Worm (Caenorhabditis elegans) whole organism, midembryonic: ENCODE data around the gene T22B3.3.

Experiments
- T22C8.4 ChIP-seq: fragments of 200-800 bp; sonication (Bioruptor generic); IDR thresholded peaks from 2 replicates; pipeline ENCODE4 v1.3.6; 2022; ENCODE audit warnings: missing genetic modification characterization, missing compliant biosample characterization
- flt-1 ChIP-seq: fragments of 200-800 bp; sonication (Bioruptor generic); IDR thresholded peaks from 2 replicates; pipeline ENCODE4 v1.3.6; 2022; ENCODE audit warnings: missing genetic modification characterization, missing compliant biosample characterization
- klf-2 ChIP-seq: fragments of 200-800 bp; sonication (Bioruptor generic); conservative IDR thresholded peaks from 2 replicates; pipeline ENCODE4 v1.3.6; 2022; ENCODE audit warnings: missing genetic modification reagents, missing genetic modification characterization, missing compliant biosample characterization
- med-1 ChIP-seq: sonication (generic microtip); optimal IDR thresholded peaks from 2 replicates; lab custom pipeline; 2017; ENCODE audit warnings: missing genetic modification characterization, mild to moderate bottlenecking, missing compliant biosample characterization, antibody characterized with exemption, missing genetic modification reagents; ENCODE audit not compliant: insufficient read depth
- ref-1 ChIP-seq: fragments of 200-800 bp; sonication (Bioruptor generic); conservative IDR thresholded peaks from 2 replicates; pipeline ENCODE4 v1.3.6; 2022; ENCODE audit warnings: missing genetic modification reagents, missing genetic modification characterization, missing compliant biosample characterization
- tab-1 ChIP-seq: fragments of 200-800 bp; sonication (Bioruptor generic); IDR thresholded peaks from 2 replicates; pipeline ENCODE4 v1.3.6; 2022; ENCODE audit warnings: missing genetic modification characterization, missing compliant biosample characterization
- ztf-29 ChIP-seq: fragments of 200-800 bp; sonication (Bioruptor generic); IDR thresholded peaks from 2 replicates; pipeline ENCODE4 v1.3.6; 2022; ENCODE audit warnings: missing genetic modification reagents, missing genetic modification characterization, missing compliant biosample characterization

DNA sequence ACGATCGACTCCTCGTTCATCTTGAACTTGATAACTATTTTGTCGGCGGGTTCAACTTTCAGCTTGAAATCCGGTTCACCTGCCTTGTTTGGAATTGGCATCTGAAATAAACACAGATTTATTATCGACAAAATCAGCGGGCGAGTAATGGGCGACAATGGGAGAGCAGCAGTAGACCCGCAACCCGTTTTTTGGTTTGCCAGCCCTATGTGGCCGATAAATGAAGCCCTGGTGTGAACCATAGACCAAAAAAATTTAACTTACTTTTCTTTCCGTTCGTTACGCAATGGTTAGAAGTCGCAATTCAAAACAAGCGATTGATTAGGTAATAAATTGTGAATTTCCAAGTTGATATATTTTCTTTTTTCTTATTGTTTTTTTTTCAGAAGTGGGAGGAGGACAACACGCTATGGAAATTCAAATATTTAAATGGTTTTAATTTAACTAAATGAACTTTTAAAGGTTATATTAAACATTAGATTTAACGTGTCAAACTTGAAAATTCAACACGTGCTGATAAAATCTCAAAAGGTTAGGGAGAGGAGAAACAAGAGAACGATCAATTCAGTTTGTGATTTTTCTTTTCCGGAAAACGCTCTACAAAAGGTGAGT lies at the start of gene T22B3.3, which contains the start of gene alg-3:
- TF ChIP-seq tab-1 (GFP tag; lab: Robert Waterston, UW) (no peak), flt-1 (GFP tag; lab: Robert Waterston, UW) (no peak), ref-1 (GFP tag; lab: Robert Waterston, UW) (no peak), T22C8.4 (GFP tag; lab: Robert Waterston, UW) (no peak), med-1 (GFP tag; lab: Kevin White, UChicago) (no peak), ztf-29 (no peak), klf-2 (GFP tag; lab: Robert Waterston, UW) (no peak)
